Worm (Caenorhabditis elegans) whole organism, mixed stage, embryonic: Measurements from ENCODE around the gene npr-30.

Source experiments
- mep-1 ChIP-seq: fragments of 150-350 bp; optimal IDR thresholded peaks from 2 replicates; lab custom pipeline; 2017; ENCODE audit warnings: missing biosample characterization, missing genetic modification reagents, missing genetic modification characterization, inconsistent platforms
- nhr-76 ChIP-seq: sonication (generic microtip); optimal IDR thresholded peaks from 2 replicates; lab custom pipeline; 2017; ENCODE audit warnings: missing biosample characterization, missing genetic modification characterization
- snpc-4 ChIP-seq: fragments of 150-350 bp; optimal IDR thresholded peaks from 2 replicates; lab custom pipeline; 2014; ENCODE audit warnings: missing biosample characterization, missing genetic modification characterization

- TF ChIP-seq snpc-4 (tag; lab: Kevin White, UChicago) (no peak), mep-1 (tag; lab: Kevin White, UChicago) (no peak), nhr-76 (no peak)
Observed at ce11 chrIII:38117-38516, 35.0 kb downstream of the npr-30 start, which contains the start of gene clp-10.
